Worm (Caenorhabditis elegans): ENCODE results near the gene C16E9.1.

DNA sequence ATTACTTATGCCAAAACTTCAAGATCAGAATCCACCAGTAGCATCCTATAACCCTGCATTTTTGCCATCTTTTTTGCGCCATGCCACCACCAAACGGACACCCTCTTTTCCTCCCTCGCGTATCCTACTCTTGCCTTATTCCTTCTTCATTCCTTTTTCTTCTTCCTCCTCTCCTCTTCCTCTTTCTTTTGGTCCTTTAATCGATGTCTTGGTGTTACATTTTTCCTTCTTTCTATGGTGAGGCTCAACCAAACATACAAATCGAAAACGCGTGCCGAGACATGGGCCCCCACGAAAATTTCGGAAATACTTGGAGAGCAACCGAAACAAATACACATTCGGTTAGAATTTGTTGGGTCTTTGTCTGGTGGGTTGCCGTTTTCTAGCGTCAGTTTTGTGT lies 31.3 kb downstream of the C16E9.1 start:
- TF ChIP-seq klf-2 (GFP tag; conservative IDR thresholded peaks at IDR 0.05) (no peak), ref-1 (GFP tag; conservative IDR thresholded peaks at IDR 0.05) (no peak), flt-1 (GFP tag; IDR thresholded peaks at IDR 0.05) (no peak), ztf-29 (GFP tag; IDR thresholded peaks at IDR 0.05) (no peak), T22C8.4 (GFP tag; IDR thresholded peaks at IDR 0.05) (no peak), med-1 (GFP tag; optimal IDR thresholded peaks at IDR 0.05; ENCODE audit: insufficient read depth) (no peak), tab-1 (GFP tag; IDR thresholded peaks at IDR 0.05) (no peak), cog-1 (tag; optimal IDR thresholded peaks at IDR 0.05) (no peak)
